Worm (Caenorhabditis elegans) whole organism, late embryonic: ENCODE data around the gene ZK185.5.

ENCODE experiments used
- C38D4.7 ChIP-seq: fragments of 200-800 bp; sonication (Bioruptor generic); optimal IDR thresholded peaks from 2 replicates; lab custom pipeline; 2018; ENCODE audit warnings: mild to moderate bottlenecking, missing genetic modification characterization, moderate library complexity, missing compliant biosample characterization
- F13H6.1 ChIP-seq: sonication (generic microtip); optimal IDR thresholded peaks from 2 replicates; lab custom pipeline; 2016; ENCODE audit warnings: missing genetic modification characterization, missing compliant biosample characterization
- K02D7.2 ChIP-seq: sonication (generic microtip); optimal IDR thresholded peaks from 2 replicates; lab custom pipeline; 2017; ENCODE audit warnings: mild to moderate bottlenecking, missing genetic modification characterization, missing compliant biosample characterization
- ahr-1 ChIP-seq: sonication (generic microtip); optimal IDR thresholded peaks from 2 replicates; lab custom pipeline; 2016; ENCODE audit warnings: missing genetic modification characterization, missing compliant biosample characterization
- ceh-14 ChIP-seq: sonication (generic microtip); optimal IDR thresholded peaks from 2 replicates; lab custom pipeline; 2016; ENCODE audit warnings: missing genotype, missing genetic modification characterization, missing compliant biosample characterization
- ceh-18 ChIP-seq: sonication (generic microtip); optimal IDR thresholded peaks from 2 replicates; lab custom pipeline; 2016; ENCODE audit warnings: missing genetic modification characterization, missing compliant biosample characterization
- ceh-19 ChIP-seq: fragments of 200-800 bp; sonication (Bioruptor generic); optimal IDR thresholded peaks from 2 replicates; lab custom pipeline; 2018; ENCODE audit warnings: mild to moderate bottlenecking, missing genetic modification characterization, missing compliant biosample characterization
- ceh-2 ChIP-seq: sonication (generic microtip); optimal IDR thresholded peaks from 2 replicates; lab custom pipeline; 2016; ENCODE audit warnings: missing genotype, missing genetic modification characterization, missing compliant biosample characterization
- ceh-24 ChIP-seq: sonication (generic microtip); optimal IDR thresholded peaks from 2 replicates; lab custom pipeline; 2016; ENCODE audit warnings: mild to moderate bottlenecking, missing genetic modification characterization, missing compliant biosample characterization
- ceh-30 ChIP-seq: fragments of 150-350 bp; optimal IDR thresholded peaks from 2 replicates; lab custom pipeline; 2014; ENCODE audit warnings: missing biosample characterization, missing genetic modification characterization
- ceh-31 ChIP-seq: sonication (generic microtip); optimal IDR thresholded peaks from 2 replicates; lab custom pipeline; 2016; ENCODE audit warnings: missing genetic modification characterization, missing compliant biosample characterization
- ceh-45 ChIP-seq: fragments of 200-800 bp; sonication (Bioruptor generic); IDR thresholded peaks from 2 replicates; pipeline ENCODE4 v1.3.6; 2022; ENCODE audit warnings: missing genetic modification reagents, missing genetic modification characterization, missing compliant biosample characterization
- ceh-48 ChIP-seq: sonication (generic microtip); optimal IDR thresholded peaks from 2 replicates; lab custom pipeline; 2016; ENCODE audit warnings: missing genetic modification characterization, inconsistent platforms, missing compliant biosample characterization
- che-1 ChIP-seq: sonication (generic microtip); optimal IDR thresholded peaks from 2 replicates; lab custom pipeline; 2016; ENCODE audit warnings: mild to moderate bottlenecking, missing genetic modification characterization, missing compliant biosample characterization
- dve-1 ChIP-seq: sonication (generic microtip); optimal IDR thresholded peaks from 2 replicates; lab custom pipeline; 2017; ENCODE audit warnings: antibody characterized with exemption, mild to moderate bottlenecking, missing genetic modification characterization, missing compliant biosample characterization
- elt-4 ChIP-seq: sonication (generic microtip); optimal IDR thresholded peaks from 2 replicates; lab custom pipeline; 2016; ENCODE audit warnings: missing genetic modification characterization, missing compliant biosample characterization
- ets-4 ChIP-seq: sonication (generic microtip); optimal IDR thresholded peaks from 2 replicates; lab custom pipeline; 2016; ENCODE audit warnings: missing genetic modification characterization, missing compliant biosample characterization
- fax-1 ChIP-seq: sonication (generic microtip); optimal IDR thresholded peaks from 2 replicates; lab custom pipeline; 2016; ENCODE audit warnings: missing genotype, missing genetic modification characterization, missing compliant biosample characterization
- fkh-10 ChIP-seq: fragments of 150-350 bp; optimal IDR thresholded peaks from 2 replicates; lab custom pipeline; 2014; ENCODE audit warnings: missing biosample characterization, missing genetic modification reagents, missing genetic modification characterization
- fkh-6 ChIP-seq: sonication (generic microtip); optimal IDR thresholded peaks from 2 replicates; lab custom pipeline; 2016; ENCODE audit warnings: missing genetic modification characterization, missing compliant biosample characterization
- gmeb-2 ChIP-seq: sonication (generic microtip); optimal IDR thresholded peaks from 2 replicates; lab custom pipeline; 2016; ENCODE audit warnings: missing genetic modification characterization, inconsistent platforms, missing compliant biosample characterization
- hlh-6 ChIP-seq: sonication (generic microtip); optimal IDR thresholded peaks from 2 replicates; lab custom pipeline; 2016; ENCODE audit warnings: missing genotype, missing genetic modification characterization, missing compliant biosample characterization
- lin-11 ChIP-seq: fragments of 200-800 bp; sonication (Bioruptor generic); optimal IDR thresholded peaks from 2 replicates; lab custom pipeline; 2018; ENCODE audit warnings: mild to moderate bottlenecking, missing genetic modification characterization, missing compliant biosample characterization
- mec-3 ChIP-seq: sonication (generic microtip); optimal IDR thresholded peaks from 2 replicates; lab custom pipeline; 2016; ENCODE audit warnings: borderline replicate concordance, missing genetic modification characterization, missing compliant biosample characterization
- nfya-1 ChIP-seq: sonication (generic microtip); optimal IDR thresholded peaks from 2 replicates; lab custom pipeline; 2017; ENCODE audit warnings: missing genetic modification characterization, mild to moderate bottlenecking, missing compliant biosample characterization, antibody characterized with exemption, moderate library complexity
- npax-4 ChIP-seq: sonication (generic microtip); optimal IDR thresholded peaks from 2 replicates; lab custom pipeline; 2016; ENCODE audit warnings: missing genetic modification characterization, missing compliant biosample characterization
- odd-2 ChIP-seq: sonication (generic microtip); optimal IDR thresholded peaks from 2 replicates; lab custom pipeline; 2017; ENCODE audit warnings: antibody characterized with exemption, mild to moderate bottlenecking, missing genetic modification characterization, missing compliant biosample characterization
- pha-2 ChIP-seq: sonication (generic microtip); optimal IDR thresholded peaks from 2 replicates; lab custom pipeline; 2017; ENCODE audit warnings: mild to moderate bottlenecking, missing genetic modification characterization, missing compliant biosample characterization
- pros-1 ChIP-seq: fragments of 150-350 bp; optimal IDR thresholded peaks from 2 replicates; lab custom pipeline; 2014; ENCODE audit warnings: missing biosample characterization, missing genetic modification reagents, missing genetic modification characterization
- ref-2 ChIP-seq: sonication (generic microtip); optimal IDR thresholded peaks from 2 replicates; lab custom pipeline; 2016; ENCODE audit warnings: missing genetic modification characterization, missing compliant biosample characterization
- rnt-1 ChIP-seq: sonication (generic microtip); optimal IDR thresholded peaks from 2 replicates; lab custom pipeline; 2016; ENCODE audit warnings: missing genetic modification characterization, missing compliant biosample characterization
- sox-2 ChIP-seq: fragments of 200-800 bp; sonication (Bioruptor generic); IDR thresholded peaks from 2 replicates; pipeline ENCODE4 v1.3.6; 2022; ENCODE audit warnings: missing genetic modification reagents, missing genetic modification characterization, missing compliant biosample characterization
- tbx-2 ChIP-seq: sonication (generic microtip); optimal IDR thresholded peaks from 2 replicates; lab custom pipeline; 2016; ENCODE audit warnings: missing genetic modification characterization, missing compliant biosample characterization
- tbx-7 ChIP-seq: sonication (generic microtip); optimal IDR thresholded peaks from 2 replicates; lab custom pipeline; 2016; ENCODE audit warnings: missing genotype, missing genetic modification characterization, missing compliant biosample characterization
- unc-3 ChIP-seq, 2 experiments: fragments of 200-800 bp in 1 of 2; sonication (Bioruptor generic) in 1 of 2; sonication (generic microtip) in 1 of 2; conservative IDR thresholded peaks in 1 of 2; optimal IDR thresholded peaks in 1 of 2; 2 replicates each; pipeline versions ENCODE4 v1.3.6 to Lab custom; 2016 to 2022; ENCODE audit warnings: missing compliant biosample characterization in 2 of 2, missing genetic modification characterization in 2 of 2, missing genetic modification reagents in 1 of 2
- unc-42 ChIP-seq: sonication (generic microtip); optimal IDR thresholded peaks from 2 replicates; lab custom pipeline; 2016; ENCODE audit warnings: missing genotype, missing genetic modification characterization, missing compliant biosample characterization
- unc-86 ChIP-seq: sonication (generic microtip); optimal IDR thresholded peaks from 2 replicates; lab custom pipeline; 2016; ENCODE audit warnings: missing genetic modification characterization, missing compliant biosample characterization

Gene ZK185.5

DNA sequence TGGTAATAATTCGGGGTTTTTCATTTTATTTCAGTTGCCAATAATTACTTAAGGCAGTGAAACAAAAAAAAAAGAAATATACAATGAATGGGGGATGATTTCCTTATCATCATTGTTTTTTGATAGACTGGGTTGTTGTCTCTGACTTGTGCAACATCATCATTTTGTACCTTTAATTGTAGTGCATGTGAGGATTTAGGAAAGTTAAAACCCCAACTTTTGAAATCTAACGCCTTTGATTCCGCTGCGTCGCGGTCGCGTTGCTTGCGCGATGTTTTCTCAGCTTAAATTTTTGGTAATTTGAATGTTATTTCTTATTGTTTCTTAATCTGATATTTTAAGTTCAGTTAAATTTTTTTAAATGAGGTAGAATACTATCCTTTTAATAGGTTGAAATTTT lies at the start of gene ZK185.5:
Gene ZK185.5 (minus strand): TSS at position 101 of the 400 bp plus-strand sequence.
- TF ChIP-seq tbx-7, result no peak
- TF ChIP-seq pros-1 (tag; lab: Kevin White, UChicago), result no peak
- TF ChIP-seq K02D7.2 (tag; lab: Kevin White, UChicago), result no peak
- no peak for TF ChIP-seq ceh-45 (GFP tag; lab: Robert Waterston, UW)
- no peak for TF ChIP-seq unc-86
- no peak for TF ChIP-seq lin-11 (tag; lab: Kevin White, UChicago)
- TF ChIP-seq F13H6.1 (tag; lab: Kevin White, UChicago), result no peak
- no peak for TF ChIP-seq nfya-1
- no peak for TF ChIP-seq tbx-2 (tag; lab: Kevin White, UChicago)
- TF ChIP-seq ahr-1 (tag; lab: Kevin White, UChicago), result no peak
- TF ChIP-seq unc-3 (GFP tag; conservative IDR thresholded peaks at IDR 0.05; lab: Robert Waterston, UW), result no peak
- no peak for TF ChIP-seq unc-3 (tag; optimal IDR thresholded peaks at IDR 0.05; lab: Kevin White, UChicago)
- no peak for TF ChIP-seq ets-4 (tag; lab: Kevin White, UChicago)
- TF ChIP-seq dve-1 (tag; lab: Kevin White, UChicago), result no peak
- TF ChIP-seq elt-4 (tag; lab: Kevin White, UChicago), result no peak
- no peak for TF ChIP-seq ceh-24 (tag; lab: Kevin White, UChicago)

DNA sequence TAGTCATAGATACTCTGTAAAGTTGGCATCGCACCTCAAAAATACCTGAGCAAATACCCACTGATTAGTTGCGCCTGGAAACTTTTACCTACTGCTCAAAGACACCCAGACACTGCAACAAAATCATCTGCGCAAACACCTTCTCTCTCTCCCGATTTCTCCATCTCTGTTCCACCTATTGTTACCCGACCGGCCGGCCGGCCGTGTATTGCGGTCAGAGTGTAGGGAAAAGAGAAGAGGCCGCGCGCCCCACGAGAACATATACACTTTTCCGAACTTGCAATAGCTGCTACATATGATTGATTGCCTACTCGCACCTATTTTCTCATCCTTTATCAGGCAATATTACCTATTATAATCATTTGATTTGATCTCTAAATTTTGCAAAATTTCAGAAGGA lies 42.7 kb upstream of the ZK185.5 start:
- TF ChIP-seq rnt-1 (tag; lab: Kevin White, UChicago) (peak; percentile 13), ceh-19 (peak; percentile 14), ref-2 (tag; lab: Kevin White, UChicago) (peak; percentile 57), npax-4 (tag; lab: Kevin White, UChicago) (no peak), pha-2 (tag; lab: Kevin White, UChicago) (peak; percentile 58), gmeb-2 (no peak), odd-2 (tag; lab: Kevin White, UChicago) (no peak)

DNA sequence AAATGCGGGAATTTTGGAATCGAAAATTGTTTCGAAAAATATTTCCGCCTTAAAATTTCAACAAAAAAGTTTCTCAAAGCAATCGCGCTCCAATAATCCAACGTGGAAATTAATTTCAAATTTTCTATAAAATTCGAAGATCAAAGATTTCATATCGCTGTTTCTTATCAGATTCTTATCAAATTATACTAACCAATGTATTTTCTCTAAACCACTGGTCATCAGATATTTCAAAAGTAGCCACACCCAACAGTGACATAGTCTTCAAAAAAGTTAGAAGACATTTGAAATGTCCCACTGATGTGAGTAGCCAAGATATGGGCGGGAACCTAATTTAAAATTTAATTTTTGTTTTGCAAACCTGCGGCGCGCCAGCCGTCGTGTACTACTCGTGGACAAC lies 41.8 kb upstream of the ZK185.5 start:
- TF ChIP-seq ceh-19, result no peak
- TF ChIP-seq hlh-6, result no peak
- TF ChIP-seq mec-3 (tag; lab: Kevin White, UChicago), result no peak
- TF ChIP-seq che-1, result no peak
- TF ChIP-seq ceh-2 (tag; lab: Kevin White, UChicago), result no peak
- no peak for TF ChIP-seq ceh-18 (tag; lab: Kevin White, UChicago)
- TF ChIP-seq pros-1 (tag; lab: Kevin White, UChicago), result no peak
- TF ChIP-seq ceh-48 (tag; lab: Kevin White, UChicago), result no peak
- no peak for TF ChIP-seq C38D4.7 (GFP tag; lab: Kevin White, UChicago)
- no peak for TF ChIP-seq sox-2 (GFP tag; lab: Robert Waterston, UW)
- no peak for TF ChIP-seq ceh-14 (tag; lab: Kevin White, UChicago)
- no peak for TF ChIP-seq fkh-6 (tag; lab: Kevin White, UChicago)

DNA sequence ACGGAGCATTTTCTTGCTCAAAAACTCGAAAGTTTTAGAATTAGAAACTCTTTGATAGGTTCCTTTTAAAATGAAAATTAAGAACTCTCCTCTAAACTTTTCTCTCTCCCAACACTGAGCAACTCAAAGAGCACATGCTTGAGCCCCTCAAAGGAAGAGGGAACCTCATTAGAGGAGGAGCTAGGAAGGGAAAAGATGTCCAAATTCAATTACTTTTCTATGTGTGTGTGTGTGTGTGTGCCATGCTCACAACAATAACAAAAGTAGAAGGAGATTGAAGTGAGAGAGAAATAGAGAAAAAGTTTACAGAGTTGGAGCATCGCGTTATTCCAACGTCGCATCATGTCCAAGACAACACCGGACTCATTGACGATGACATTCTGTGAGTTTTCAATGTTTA lies 40.3 kb upstream of the ZK185.5 start:
- TF ChIP-seq unc-42 (tag; lab: Kevin White, UChicago) (peak; percentile 100), ceh-14 (tag; lab: Kevin White, UChicago) (peak; percentile 78), ceh-31 (tag; lab: Kevin White, UChicago) (peak; percentile 70), npax-4 (tag; lab: Kevin White, UChicago) (no peak), fax-1 (tag; lab: Kevin White, UChicago) (peak; percentile 15), ceh-30 (tag; lab: Kevin White, UChicago) (no peak), nfya-1 (peak; percentile 17), fkh-10 (GFP tag; lab: Kevin White, UChicago) (peak; percentile 62)
